Worm (Caenorhabditis elegans) whole organism, L3 larva: ENCODE measurements around the gene ptr-18.

ENCODE experiments used
- R02D3.7 ChIP-seq: fragments of 150-350 bp; optimal IDR thresholded peaks from 2 replicates; lab custom pipeline; 2014; ENCODE audit warnings: missing biosample characterization, missing genetic modification characterization
- ZK546.5 ChIP-seq: sonication (generic microtip); optimal IDR thresholded peaks from 2 replicates; lab custom pipeline; 2017; ENCODE audit warnings: missing biosample characterization, missing genetic modification characterization
- ceh-16 ChIP-seq: sonication (generic microtip); optimal IDR thresholded peaks from 2 replicates; lab custom pipeline; 2017; ENCODE audit warnings: missing biosample characterization, missing genetic modification characterization
- ceh-28 ChIP-seq: fragments of 150-350 bp; optimal IDR thresholded peaks from 2 replicates; lab custom pipeline; 2014; ENCODE audit warnings: missing biosample characterization, missing genetic modification reagents, missing genetic modification characterization
- ceh-82 ChIP-seq: fragments of 150-350 bp; optimal IDR thresholded peaks from 2 replicates; lab custom pipeline; 2014; ENCODE audit warnings: missing biosample characterization, missing genetic modification characterization
- ceh-9 ChIP-seq: sonication (generic microtip); optimal IDR thresholded peaks from 2 replicates; lab custom pipeline; 2018; ENCODE audit warnings: missing biosample characterization, missing genetic modification characterization
- egl-5 ChIP-seq: fragments of 150-350 bp; optimal IDR thresholded peaks from 2 replicates; lab custom pipeline; 2017; ENCODE audit warnings: missing biosample characterization, missing genetic modification reagents, missing genetic modification characterization, inconsistent platforms
- elt-1 ChIP-seq: fragments of 150-350 bp; optimal IDR thresholded peaks from 2 replicates; lab custom pipeline; 2014; ENCODE audit warnings: missing biosample characterization, missing genetic modification characterization
- elt-2 ChIP-seq: sonication (generic microtip); optimal IDR thresholded peaks from 2 replicates; lab custom pipeline; 2016; ENCODE audit warnings: missing genetic modification reagents, mild to moderate bottlenecking, missing genetic modification characterization, missing compliant biosample characterization
- elt-3 ChIP-seq, 3 experiments: fragments of 150-350 bp in 1 of 3; sonication (generic microtip) in 2 of 3; optimal IDR thresholded peaks; 2 replicates in 2 of 3; 4 replicates in 1 of 3; lab custom pipeline; 2014 to 2017; ENCODE audit warnings: missing biosample characterization in 3 of 3, missing genetic modification characterization in 3 of 3
- fkh-10 ChIP-seq: sonication (generic microtip); optimal IDR thresholded peaks from 2 replicates; lab custom pipeline; 2017; ENCODE audit warnings: missing biosample characterization, missing genetic modification reagents, missing genetic modification characterization
- fkh-2 ChIP-seq: fragments of 150-350 bp; optimal IDR thresholded peaks from 2 replicates; lab custom pipeline; 2014; ENCODE audit warnings: missing biosample characterization, missing genetic modification reagents, missing genetic modification characterization
- hmg-11 ChIP-seq: sonication (generic microtip); optimal IDR thresholded peaks from 2 replicates; lab custom pipeline; 2016; ENCODE audit warnings: missing genetic modification characterization, missing compliant biosample characterization
- jun-1 ChIP-seq: fragments of 150-350 bp; optimal IDR thresholded peaks from 2 replicates; lab custom pipeline; 2014; ENCODE audit warnings: missing biosample characterization, missing genetic modification reagents, missing genetic modification characterization
- lsy-12 ChIP-seq: sonication (generic microtip); optimal IDR thresholded peaks from 2 replicates; lab custom pipeline; 2016; ENCODE audit warnings: mild to moderate bottlenecking, missing genetic modification characterization, missing compliant biosample characterization
- mdl-1 ChIP-seq: fragments of 150-350 bp; optimal IDR thresholded peaks from 2 replicates; lab custom pipeline; 2014; ENCODE audit warnings: missing biosample characterization, missing genetic modification characterization
- mml-1 ChIP-seq: fragments of 150-350 bp; sonication (generic microtip); optimal IDR thresholded peaks from 3 replicates; lab custom pipeline; 2014; ENCODE audit warnings: missing biosample characterization, missing genetic modification characterization
- nfya-1 ChIP-seq: sonication (generic microtip); optimal IDR thresholded peaks from 2 replicates; lab custom pipeline; 2017; ENCODE audit warnings: missing genetic modification characterization, mild to moderate bottlenecking, missing compliant biosample characterization, antibody characterized with exemption, moderate library complexity; ENCODE audit not compliant: insufficient read depth
- nhr-12 ChIP-seq: fragments of 150-350 bp; optimal IDR thresholded peaks from 2 replicates; lab custom pipeline; 2014; ENCODE audit warnings: missing biosample characterization, missing genetic modification characterization
- nhr-237 ChIP-seq: fragments of 150-350 bp; optimal IDR thresholded peaks from 2 replicates; lab custom pipeline; 2014; ENCODE audit warnings: missing biosample characterization, missing genetic modification characterization
- nhr-25 ChIP-seq: sonication (generic microtip); optimal IDR thresholded peaks from 2 replicates; lab custom pipeline; 2017; ENCODE audit warnings: missing biosample characterization, missing genetic modification characterization
- nhr-28 ChIP-seq: fragments of 150-350 bp; optimal IDR thresholded peaks from 2 replicates; lab custom pipeline; 2014; ENCODE audit warnings: missing biosample characterization, missing genetic modification characterization
- nhr-67 ChIP-seq: fragments of 150-350 bp; optimal IDR thresholded peaks from 2 replicates; lab custom pipeline; 2014; ENCODE audit warnings: missing biosample characterization, missing genetic modification characterization
- pha-4 ChIP-seq: fragments of 150-350 bp; optimal IDR thresholded peaks from 2 replicates; lab custom pipeline; 2014; ENCODE audit warnings: missing biosample characterization, missing genetic modification reagents, missing genetic modification characterization
- pqm-1 ChIP-seq: fragments of 150-350 bp; optimal IDR thresholded peaks from 2 replicates; lab custom pipeline; 2017; ENCODE audit warnings: missing biosample characterization, missing genetic modification characterization, inconsistent platforms
- skn-1 ChIP-seq: fragments of 150-350 bp; optimal IDR thresholded peaks from 2 replicates; lab custom pipeline; 2014; ENCODE audit warnings: missing biosample characterization, missing genetic modification characterization
- tbx-2 ChIP-seq: sonication (generic microtip); optimal IDR thresholded peaks from 2 replicates; lab custom pipeline; 2016; ENCODE audit warnings: mild to moderate bottlenecking, missing genetic modification characterization, missing compliant biosample characterization
- unc-39 ChIP-seq: sonication (generic microtip); optimal IDR thresholded peaks from 4 replicates; lab custom pipeline; 2017; ENCODE audit warnings: missing biosample characterization, missing genetic modification characterization
- unc-62 ChIP-seq: fragments of 150-350 bp; sonication (generic microtip); optimal IDR thresholded peaks from 4 replicates; lab custom pipeline; 2014; ENCODE audit warnings: missing biosample characterization, missing genetic modification reagents, missing genetic modification characterization
- zag-1 ChIP-seq: fragments of 150-350 bp; optimal IDR thresholded peaks from 2 replicates; lab custom pipeline; 2014; ENCODE audit warnings: missing biosample characterization, missing genetic modification characterization

The ptr-18 gene

DNA sequence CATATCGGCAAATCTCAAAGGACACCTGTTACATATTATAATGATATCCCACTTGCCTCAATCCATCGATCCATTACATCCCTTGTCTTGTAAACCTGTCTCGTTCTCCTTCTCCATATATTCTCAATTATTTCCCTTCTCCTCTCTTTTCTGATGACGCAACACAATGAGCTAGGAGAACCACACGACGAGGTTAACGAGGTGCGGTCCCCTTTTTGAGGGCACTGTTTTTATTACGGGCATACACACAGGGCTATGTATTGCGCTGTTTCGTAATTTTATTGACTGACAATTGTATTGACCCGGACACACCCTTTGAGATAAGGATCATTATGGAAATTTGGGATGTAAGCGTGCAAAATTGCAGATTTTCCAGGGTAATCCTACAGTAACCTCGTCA, 13.3 kb downstream of the ptr-18 start:
- no peak for TF ChIP-seq elt-3 (tag; optimal IDR thresholded peaks at IDR 0.05; lab: Kevin White, UChicago)
- no peak for TF ChIP-seq elt-2 (tag; lab: Kevin White, UChicago)
- no peak for TF ChIP-seq pha-4 (tag; lab: Kevin White, UChicago)
- no peak for TF ChIP-seq nhr-12 (tag; lab: Kevin White, UChicago)
- no peak for TF ChIP-seq jun-1 (tag; lab: Kevin White, UChicago)
- TF ChIP-seq R02D3.7 (tag; lab: Kevin White, UChicago) = no peak
- no peak for TF ChIP-seq ceh-28
- no peak for TF ChIP-seq tbx-2 (tag; lab: Kevin White, UChicago)
- TF ChIP-seq nhr-237 (tag; lab: Kevin White, UChicago) = no peak
- TF ChIP-seq pqm-1 (tag; lab: Kevin White, UChicago) = no peak
- TF ChIP-seq zag-1 (tag; lab: Kevin White, UChicago) = no peak
- TF ChIP-seq, all 47 proteins: peak for 0

DNA sequence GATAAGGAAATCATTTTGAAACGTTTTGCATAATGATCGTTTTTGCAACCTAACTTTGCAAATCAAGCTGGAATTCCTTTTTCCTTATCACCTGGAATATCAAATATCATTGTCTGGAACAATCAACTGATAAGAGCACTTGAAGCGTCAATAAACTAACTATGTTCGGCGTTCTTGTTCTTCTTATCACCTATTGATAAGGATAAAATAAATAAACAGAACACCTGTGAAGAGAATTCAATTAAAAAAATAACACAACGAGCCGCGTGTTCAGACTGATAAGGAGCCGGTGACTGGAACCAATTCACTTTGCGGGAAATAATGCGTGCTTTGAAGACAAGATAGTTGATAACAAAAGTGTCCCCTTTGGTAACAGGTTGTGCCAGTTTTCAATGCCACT, 14.9 kb downstream of the ptr-18 start, which contains the start of gene cyd-1:
cyd-1 (plus strand) TSS at position 380 of the 400 bp plus-strand sequence.
- peak; percentile 85 for TF ChIP-seq pqm-1 (tag; lab: Kevin White, UChicago)
- peak; percentile 26 for TF ChIP-seq jun-1 (tag; lab: Kevin White, UChicago)
- TF ChIP-seq elt-2 (tag; lab: Kevin White, UChicago) = peak; percentile 100
- TF ChIP-seq lsy-12 = no peak
- TF ChIP-seq mml-1 = no peak
- TF ChIP-seq pha-4 (tag; lab: Kevin White, UChicago) = peak; percentile 91
- no peak for TF ChIP-seq zag-1 (tag; lab: Kevin White, UChicago)
- TF ChIP-seq, all 47 proteins: peak for 4

DNA sequence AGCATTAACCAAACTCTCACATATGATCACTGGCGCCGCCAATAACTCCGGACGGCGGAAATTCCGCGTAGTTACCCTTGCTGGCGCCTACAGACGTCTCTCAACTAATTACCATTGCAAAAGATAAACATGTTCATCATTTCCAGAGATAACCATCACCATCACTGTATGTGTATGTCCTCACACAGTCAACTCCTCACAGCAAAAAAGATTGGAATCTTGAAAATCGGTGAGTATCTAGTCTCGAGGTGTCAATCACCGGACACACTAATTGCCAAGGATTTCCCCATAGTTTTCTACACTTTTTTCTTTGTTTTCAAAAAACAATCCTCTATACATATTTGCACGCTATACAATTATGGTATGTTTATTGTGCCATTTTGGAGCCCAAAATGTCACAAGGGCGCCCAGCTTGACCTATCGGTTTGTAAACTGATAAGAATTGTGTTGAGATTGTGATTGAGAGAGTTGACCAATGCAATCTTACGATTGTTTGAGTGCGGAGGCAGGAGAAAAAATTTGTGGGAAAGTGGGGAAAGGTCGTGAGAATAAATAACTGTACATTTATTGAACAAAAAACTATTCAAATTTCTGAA, 16.7 kb downstream of the ptr-18 start:
- TF ChIP-seq elt-2 (tag; lab: Kevin White, UChicago) = peak; percentile 53
- TF ChIP-seq nhr-25 (tag; lab: Kevin White, UChicago) = peak; percentile 14
- TF ChIP-seq pha-4 (tag; lab: Kevin White, UChicago) = peak; percentile 48
- TF ChIP-seq elt-1 = peak; percentile 92
- TF ChIP-seq ceh-9 = no peak
- TF ChIP-seq unc-39 (tag; lab: Kevin White, UChicago) = no peak
- peak; percentile 17 for TF ChIP-seq unc-62 (GFP tag; lab: Kevin White, UChicago)
- TF ChIP-seq, all 47 proteins: peak for 5

DNA sequence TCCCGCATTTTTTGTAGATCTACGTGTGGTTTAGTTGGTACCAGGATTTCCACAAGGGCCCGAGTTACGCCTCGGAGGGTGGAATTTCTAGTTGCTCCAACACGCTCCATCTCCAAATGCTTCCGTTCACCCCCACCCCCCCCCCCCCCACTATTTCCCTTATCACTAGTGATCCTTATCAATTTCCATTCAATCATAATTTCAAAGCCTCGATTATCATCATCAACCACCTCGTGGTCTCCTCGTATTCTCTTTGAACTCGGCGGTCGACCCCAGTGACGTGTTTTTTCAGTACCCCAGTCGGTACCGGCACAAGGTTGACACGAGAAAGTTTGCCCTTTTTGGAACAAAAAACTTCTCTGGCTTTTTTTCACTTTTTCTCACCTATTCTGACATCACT, 17.5 kb downstream of the ptr-18 start:
- TF ChIP-seq pqm-1 (tag; lab: Kevin White, UChicago) (peak; percentile 8), unc-62 (GFP tag; lab: Kevin White, UChicago) (no peak), nhr-67 (tag; lab: Kevin White, UChicago) (no peak), elt-2 (tag; lab: Kevin White, UChicago) (peak; percentile 76), ceh-9 (no peak), hmg-11 (tag; lab: Kevin White, UChicago) (no peak), fkh-2 (tag; lab: Kevin White, UChicago) (no peak), elt-1 (no peak), ceh-16 (no peak)

DNA sequence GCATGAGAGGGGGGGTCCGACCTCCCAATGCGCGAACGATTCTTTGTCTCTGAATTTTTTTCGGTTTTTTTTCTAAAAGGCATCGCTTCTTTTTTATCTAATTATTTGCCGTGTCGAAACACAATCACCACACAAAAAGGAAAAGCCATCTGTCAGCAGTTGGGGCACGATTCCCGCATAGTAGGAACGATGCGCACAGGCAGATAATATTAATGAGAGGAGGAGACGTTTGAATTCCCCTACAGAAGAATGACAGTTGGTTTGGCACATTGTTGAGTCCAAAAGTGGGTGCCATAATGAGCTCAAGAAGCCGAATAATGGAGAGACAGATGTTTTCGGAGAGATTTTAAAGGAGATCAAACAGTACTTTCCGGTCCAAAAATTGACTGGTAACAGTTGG, 19.4 kb downstream of the ptr-18 start:
- no peak for TF ChIP-seq elt-1
- TF ChIP-seq zag-1 (tag; lab: Kevin White, UChicago) = no peak
- no peak for TF ChIP-seq ceh-9

DNA sequence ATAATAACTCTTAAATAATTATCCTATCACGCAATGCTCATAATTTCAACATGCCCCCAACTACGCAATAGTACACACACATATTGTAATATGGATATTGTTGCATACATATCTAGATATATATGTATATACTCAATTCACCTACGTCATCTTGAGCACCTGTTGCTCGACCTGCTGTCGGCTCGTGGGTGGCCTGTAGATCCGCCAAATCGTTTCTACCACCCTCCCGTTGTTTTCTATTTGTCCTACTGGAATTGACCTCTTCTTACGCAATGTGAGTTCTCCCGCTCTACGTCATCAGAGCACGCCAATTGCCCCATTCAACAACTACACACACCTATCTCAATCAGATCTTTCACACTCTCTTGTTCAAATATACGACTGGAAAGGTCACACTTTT, 20.5 kb downstream of the ptr-18 start:
- no peak for TF ChIP-seq ceh-9
- no peak for TF ChIP-seq ZK546.5 (tag; lab: Kevin White, UChicago)
- no peak for TF ChIP-seq elt-1
- no peak for TF ChIP-seq R02D3.7 (tag; lab: Kevin White, UChicago)
- TF ChIP-seq skn-1 (tag; lab: Kevin White, UChicago) = no peak
- TF ChIP-seq pha-4 (tag; lab: Kevin White, UChicago) = no peak
- no peak for TF ChIP-seq ceh-82
- TF ChIP-seq egl-5 (tag; lab: Kevin White, UChicago) = no peak

DNA sequence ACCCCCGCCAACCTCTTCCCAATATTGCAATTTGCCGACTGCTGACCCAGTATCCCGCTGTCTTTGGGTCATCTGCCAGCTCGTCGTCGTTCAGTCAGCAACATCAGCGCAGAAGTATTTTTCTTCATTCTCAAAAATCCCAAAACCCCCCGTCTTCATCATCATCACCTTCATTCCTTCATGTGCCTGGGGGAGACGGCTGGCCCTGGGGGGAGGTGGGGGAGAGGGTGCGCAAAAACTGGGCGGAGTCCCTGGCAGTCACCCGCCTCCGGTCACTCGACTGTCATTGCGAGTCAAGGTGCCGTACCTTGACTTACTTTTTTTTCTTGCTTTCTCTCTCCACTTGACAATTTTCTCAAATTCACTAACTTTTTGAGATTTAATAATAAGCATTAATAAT, 22.5 kb downstream of the ptr-18 start:
- TF ChIP-seq elt-2 (tag; lab: Kevin White, UChicago) = no peak
- TF ChIP-seq zag-1 (tag; lab: Kevin White, UChicago) = no peak
- TF ChIP-seq tbx-2 (tag; lab: Kevin White, UChicago) = no peak
- no peak for TF ChIP-seq mdl-1 (tag; lab: Kevin White, UChicago)
- TF ChIP-seq nfya-1 (tag; lab: Kevin White, UChicago) = no peak
- TF ChIP-seq mml-1 = no peak
- TF ChIP-seq lsy-12 = no peak
- TF ChIP-seq unc-39 (tag; lab: Kevin White, UChicago) = no peak
- TF ChIP-seq fkh-10 = no peak
- no peak for TF ChIP-seq nhr-28
- TF ChIP-seq jun-1 (tag; lab: Kevin White, UChicago) = no peak
